Worm (Caenorhabditis elegans) whole organism, L2 larva: ENCODE data around the gene F42G2.5.

Experiments
- nhr-77 ChIP-seq: fragments of 150-350 bp; optimal IDR thresholded peaks from 2 replicates; lab custom pipeline; 2014; ENCODE audit warnings: missing biosample characterization, missing genetic modification characterization
- zag-1 ChIP-seq: fragments of 150-350 bp; optimal IDR thresholded peaks from 2 replicates; lab custom pipeline; 2014; ENCODE audit warnings: missing biosample characterization, missing genetic modification characterization

DNA sequence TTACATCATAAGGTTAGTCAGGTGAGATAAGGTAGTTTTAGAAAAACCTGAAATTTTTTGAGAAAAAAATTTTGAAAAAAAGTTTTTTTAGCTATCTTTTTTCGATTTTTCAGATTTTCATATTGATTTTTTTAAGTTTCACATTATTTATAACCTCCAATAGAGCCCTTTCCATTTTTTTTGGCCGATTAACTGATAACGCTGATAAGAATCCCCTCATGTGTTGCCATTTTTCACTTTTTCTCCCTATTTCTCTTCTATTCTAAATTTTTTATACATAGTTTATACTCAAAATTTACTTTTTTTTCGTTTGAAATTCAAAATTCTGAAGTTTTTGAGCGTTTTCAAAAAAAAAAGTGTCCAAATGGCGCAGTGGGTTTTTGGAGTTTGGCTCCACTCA is 20.4 kb upstream of the F42G2.5 start:
- TF ChIP-seq nhr-77 (tag; lab: Kevin White, UChicago) (no peak), zag-1 (tag; lab: Kevin White, UChicago) (no peak)
